Worm (Caenorhabditis elegans) whole organism, young adult: ENCODE results near the gene fbxb-20.

Experiments used
- B0019.2 ChIP-seq: fragments of 200-800 bp; sonication (Bioruptor generic); conservative IDR thresholded peaks from 2 replicates; pipeline ENCODE4 v1.3.6; 2022; ENCODE audit warnings: missing genetic modification reagents, missing genetic modification characterization, missing compliant biosample characterization
- B0261.1 ChIP-seq: sonication (generic microtip); optimal IDR thresholded peaks from 2 replicates; lab custom pipeline; 2016; ENCODE audit warnings: mild to moderate bottlenecking, missing genetic modification characterization, moderate library complexity, missing compliant biosample characterization
- F10E7.11 ChIP-seq: sonication (generic microtip); optimal IDR thresholded peaks from 2 replicates; lab custom pipeline; 2017; ENCODE audit warnings: mild to moderate bottlenecking, missing genetic modification characterization, moderate library complexity, missing compliant biosample characterization
- F37B4.10 ChIP-seq: fragments of 200-800 bp; sonication (Bioruptor generic); IDR thresholded peaks from 2 replicates; pipeline ENCODE4 v1.3.6; 2022; ENCODE audit warnings: missing genetic modification characterization, missing compliant biosample characterization
- F39B2.1 ChIP-seq: fragments of 200-800 bp; sonication (Bioruptor generic); IDR thresholded peaks from 2 replicates; pipeline ENCODE4 v1.3.6; 2022; ENCODE audit warnings: missing genetic modification reagents, missing genetic modification characterization, missing compliant biosample characterization
- F49E8.2 ChIP-seq: sonication (generic microtip); optimal IDR thresholded peaks from 3 replicates; lab custom pipeline; 2017; ENCODE audit warnings: missing genetic modification characterization, mild to moderate bottlenecking, missing compliant biosample characterization, antibody characterized with exemption, moderate library complexity; ENCODE audit not compliant: insufficient read depth
- F57A8.1 ChIP-seq: fragments of 200-800 bp; sonication (Bioruptor generic); optimal IDR thresholded peaks from 2 replicates; lab custom pipeline; 2018; ENCODE audit warnings: mild to moderate bottlenecking, missing genetic modification characterization, moderate library complexity, missing compliant biosample characterization
- F57C9.4 ChIP-seq: sonication (generic microtip); optimal IDR thresholded peaks from 2 replicates; lab custom pipeline; 2017; ENCODE audit warnings: mild to moderate bottlenecking, missing genetic modification characterization, missing compliant biosample characterization
- T07F8.4 ChIP-seq: sonication (generic microtip); optimal IDR thresholded peaks from 2 replicates; lab custom pipeline; 2016; ENCODE audit warnings: mild to moderate bottlenecking, missing genetic modification characterization, moderate library complexity, missing compliant biosample characterization
- Y95B8A.8 ChIP-seq: fragments of 200-800 bp; sonication (Bioruptor generic); IDR thresholded peaks from 2 replicates; pipeline ENCODE4 v1.3.6; 2022; ENCODE audit warnings: missing genetic modification reagents, missing genetic modification characterization, missing compliant biosample characterization
- akir-1 ChIP-seq: fragments of 200-800 bp; sonication (Bioruptor generic); optimal IDR thresholded peaks from 2 replicates; lab custom pipeline; 2018; ENCODE audit warnings: mild to moderate bottlenecking, missing genetic modification characterization, moderate library complexity, missing compliant biosample characterization
- ama-1 ChIP-seq, 3 experiments: fragments of 150-350 bp in 1 of 3; sonication (generic microtip) in 2 of 3; optimal IDR thresholded peaks; 2 replicates each; lab custom pipeline; 2014 to 2018; ENCODE audit warnings: missing biosample characterization in 2 of 3, missing genetic modification characterization in 2 of 3, missing genetic modification reagents in 2 of 3
- aptf-3 ChIP-seq: fragments of 200-800 bp; sonication (Bioruptor generic); IDR thresholded peaks from 2 replicates; pipeline ENCODE4 v1.3.6; 2022; ENCODE audit warnings: missing genetic modification characterization, missing compliant biosample characterization
- atf-7 ChIP-seq: sonication (generic microtip); optimal IDR thresholded peaks from 2 replicates; lab custom pipeline; 2017; ENCODE audit warnings: mild to moderate bottlenecking, missing genetic modification characterization, missing compliant biosample characterization
- attf-5 ChIP-seq: fragments of 200-800 bp; sonication (Bioruptor generic); optimal IDR thresholded peaks from 2 replicates; lab custom pipeline; 2018; ENCODE audit warnings: mild to moderate bottlenecking, missing genetic modification characterization, missing compliant biosample characterization
- attf-6 ChIP-seq: fragments of 200-800 bp; sonication (Bioruptor generic); IDR thresholded peaks from 2 replicates; pipeline ENCODE4 v1.3.6; 2022; ENCODE audit warnings: missing genetic modification reagents, missing genetic modification characterization, missing compliant biosample characterization
- egl-18 ChIP-seq: fragments of 200-800 bp; sonication (Bioruptor generic); IDR thresholded peaks from 2 replicates; pipeline ENCODE4 v1.3.6; 2022; ENCODE audit warnings: missing genetic modification reagents, missing genetic modification characterization, missing compliant biosample characterization
- ets-4 ChIP-seq: fragments of 200-800 bp; sonication (Bioruptor generic); optimal IDR thresholded peaks from 2 replicates; lab custom pipeline; 2018; ENCODE audit warnings: mild to moderate bottlenecking, missing genetic modification characterization, missing compliant biosample characterization
- hlh-12 ChIP-seq: sonication (generic microtip); optimal IDR thresholded peaks from 2 replicates; lab custom pipeline; 2016; ENCODE audit warnings: missing genetic modification characterization, missing compliant biosample characterization
- hrde-1 ChIP-seq: sonication (generic microtip); optimal IDR thresholded peaks from 2 replicates; lab custom pipeline; 2016; ENCODE audit warnings: missing genetic modification characterization, mild to moderate bottlenecking, missing compliant biosample characterization, moderate library complexity, missing genotype, missing genetic modification reagents, borderline replicate concordance
- let-607 ChIP-seq, 2 experiments: fragments of 200-800 bp in 1 of 2; sonication (Bioruptor generic) in 1 of 2; sonication (generic microtip) in 1 of 2; optimal IDR thresholded peaks; 2 replicates each; lab custom pipeline; 2016 to 2018; ENCODE audit warnings: mild to moderate bottlenecking in 2 of 2, missing compliant biosample characterization in 2 of 2, missing genetic modification characterization in 2 of 2, moderate library complexity in 2 of 2, missing genotype in 1 of 2
- lin-26 ChIP-seq: fragments of 200-800 bp; sonication (Bioruptor generic); IDR thresholded peaks from 2 replicates; pipeline ENCODE4 v1.3.6; 2022; ENCODE audit warnings: missing genetic modification reagents, missing genetic modification characterization, missing compliant biosample characterization
- lin-54 ChIP-seq: fragments of 200-800 bp; sonication (Bioruptor generic); optimal IDR thresholded peaks from 2 replicates; lab custom pipeline; 2018; ENCODE audit warnings: mild to moderate bottlenecking, missing genetic modification characterization, missing compliant biosample characterization
- madf-10 ChIP-seq: sonication (generic microtip); optimal IDR thresholded peaks from 2 replicates; lab custom pipeline; 2016; ENCODE audit warnings: mild to moderate bottlenecking, missing genetic modification characterization, missing compliant biosample characterization
- madf-6 ChIP-seq: fragments of 200-800 bp; sonication (Bioruptor generic); IDR thresholded peaks from 2 replicates; pipeline ENCODE4 v1.3.6; 2022; ENCODE audit warnings: missing genetic modification reagents, missing genetic modification characterization, missing compliant biosample characterization
- nfyb-1 ChIP-seq: fragments of 200-800 bp; sonication (Bioruptor generic); IDR thresholded peaks from 2 replicates; pipeline ENCODE4 v1.3.6; 2022; ENCODE audit warnings: missing genetic modification reagents, missing genetic modification characterization, missing compliant biosample characterization
- nhr-179 ChIP-seq: sonication (generic microtip); optimal IDR thresholded peaks from 2 replicates; lab custom pipeline; 2016; ENCODE audit warnings: mild to moderate bottlenecking, missing genetic modification characterization, missing compliant biosample characterization
- pha-4 ChIP-seq: fragments of 150-350 bp; sonication (generic microtip); optimal IDR thresholded peaks from 2 replicates; lab custom pipeline; 2014; ENCODE audit warnings: missing biosample characterization, missing genetic modification reagents, missing genetic modification characterization
- rpc-1 ChIP-seq, 2 experiments: fragments of 150-350 bp in 1 of 2; sonication (generic microtip) in 1 of 2; optimal IDR thresholded peaks; 2 replicates each; lab custom pipeline; 2014 to 2018; ENCODE audit warnings: missing biosample characterization in 1 of 2, missing genetic modification characterization in 1 of 2, missing genetic modification reagents in 1 of 2, missing genotype in 1 of 2
- sdz-38 ChIP-seq: sonication (generic microtip); optimal IDR thresholded peaks from 2 replicates; lab custom pipeline; 2016; ENCODE audit warnings: missing genotype, missing genetic modification characterization, missing compliant biosample characterization
- sea-2 ChIP-seq: fragments of 200-800 bp; sonication (Bioruptor generic); IDR thresholded peaks from 2 replicates; pipeline ENCODE4 v1.3.6; 2022; ENCODE audit warnings: missing genetic modification characterization, missing compliant biosample characterization
- snpc-1.3 ChIP-seq: sonication (generic microtip); optimal IDR thresholded peaks from 2 replicates; lab custom pipeline; 2017; ENCODE audit warnings: missing genetic modification characterization, mild to moderate bottlenecking, missing compliant biosample characterization, antibody characterized with exemption, moderate library complexity, missing genotype, missing genetic modification reagents; ENCODE audit not compliant: insufficient read depth
- somi-1 ChIP-seq: fragments of 200-800 bp; sonication (Bioruptor generic); optimal IDR thresholded peaks from 2 replicates; lab custom pipeline; 2018; ENCODE audit warnings: mild to moderate bottlenecking, missing genetic modification characterization, missing compliant biosample characterization
- tbx-9 ChIP-seq: sonication (generic microtip); optimal IDR thresholded peaks from 2 replicates; lab custom pipeline; 2016; ENCODE audit warnings: borderline replicate concordance, missing genetic modification characterization, inconsistent platforms, missing compliant biosample characterization

fbxb-20 gene

DNA sequence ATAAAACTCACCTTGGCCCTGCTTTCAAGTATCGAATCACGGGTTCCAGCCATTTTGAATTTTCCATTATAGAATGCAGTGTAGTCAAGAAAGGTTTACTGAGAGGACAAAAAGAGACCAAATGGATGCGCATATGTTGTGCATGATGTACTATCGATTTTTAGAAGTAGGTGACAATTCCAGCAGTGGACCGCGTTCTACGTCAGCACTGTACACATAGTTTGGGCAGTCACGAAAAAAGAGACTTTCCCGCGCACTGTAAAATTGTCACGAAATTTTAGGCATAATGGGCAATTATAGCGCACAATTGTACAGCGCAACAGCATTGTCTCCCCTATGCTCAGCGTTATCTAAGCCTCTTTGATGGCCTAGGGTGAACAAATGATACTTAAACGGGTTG, 40.6 kb upstream of the fbxb-20 start, which contains the start of gene fbxc-22:
Gene fbxc-22 (minus strand): TSS at position 101 of the 400 bp plus-strand sequence.
- TF ChIP-seq hrde-1 (tag; lab: Kevin White, UChicago) = no peak
- no peak for TF ChIP-seq snpc-1.3 (tag; lab: Kevin White, UChicago)
- no peak for TF ChIP-seq madf-6
- TF ChIP-seq, all 124 proteins: peak for 0

DNA sequence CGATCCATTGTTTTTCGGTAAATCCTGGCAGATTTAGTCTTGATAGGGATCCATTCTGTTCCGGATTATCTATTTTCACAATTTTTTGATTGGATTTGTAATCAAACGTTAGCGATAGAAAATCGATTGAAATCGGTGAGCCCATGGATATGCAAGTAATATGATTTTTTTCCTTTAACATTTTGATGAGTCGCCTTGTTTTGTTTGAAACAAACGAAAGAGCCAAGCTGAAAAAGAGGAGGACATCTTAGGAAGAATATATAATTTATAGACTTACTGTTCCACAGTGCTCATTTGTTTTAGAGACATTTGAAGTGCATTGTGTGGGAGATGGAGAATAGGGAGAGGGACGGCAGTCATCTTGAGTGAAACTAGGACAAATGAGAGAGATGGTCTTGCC, 38.4 kb upstream of the fbxb-20 start, which contains the start of the genes fbxb-18 and fbxb-19:
Gene fbxb-18 (minus strand): TSS at position 101 of the 400 bp plus-strand sequence.
Gene fbxb-19 (minus strand): TSS at position 369 of the 400 bp plus-strand sequence.
- TF ChIP-seq akir-1 (GFP tag; lab: Kevin White, UChicago) = no peak
- TF ChIP-seq hlh-12 (tag; lab: Kevin White, UChicago) = no peak
- TF ChIP-seq ets-4 = no peak
- no peak for TF ChIP-seq let-607 (tag; optimal IDR thresholded peaks at IDR 0.05; lab: Kevin White, UChicago)
- no peak for TF ChIP-seq aptf-3 (GFP tag; lab: Robert Waterston, UW)
- TF ChIP-seq ama-1 (optimal IDR thresholded peaks at IDR 0.05; lab: Kevin White, UChicago) = no peak
- no peak for TF ChIP-seq ama-1 (GFP tag; optimal IDR thresholded peaks at IDR 0.05; lab: Kevin White, UChicago)
- no peak for TF ChIP-seq T07F8.4
- TF ChIP-seq nfyb-1 = no peak
- no peak for TF ChIP-seq somi-1 (GFP tag; lab: Kevin White, UChicago)
- TF ChIP-seq rpc-1 (optimal IDR thresholded peaks at IDR 0.05; lab: Kevin White, UChicago) = no peak
- TF ChIP-seq rpc-1 (tag; optimal IDR thresholded peaks at IDR 0.05; lab: Kevin White, UChicago) = no peak
- no peak for TF ChIP-seq lin-26 (GFP tag; lab: Robert Waterston, UW)
- no peak for TF ChIP-seq sea-2 (GFP tag; lab: Robert Waterston, UW)
- no peak for TF ChIP-seq F57A8.1 (GFP tag; lab: Kevin White, UChicago)
- no peak for TF ChIP-seq attf-5
- no peak for TF ChIP-seq F37B4.10 (GFP tag; lab: Robert Waterston, UW)
- no peak for TF ChIP-seq madf-10 (tag; lab: Kevin White, UChicago)
- no peak for TF ChIP-seq F10E7.11 (tag; lab: Kevin White, UChicago)
- TF ChIP-seq B0261.1 (tag; lab: Kevin White, UChicago) = no peak

DNA sequence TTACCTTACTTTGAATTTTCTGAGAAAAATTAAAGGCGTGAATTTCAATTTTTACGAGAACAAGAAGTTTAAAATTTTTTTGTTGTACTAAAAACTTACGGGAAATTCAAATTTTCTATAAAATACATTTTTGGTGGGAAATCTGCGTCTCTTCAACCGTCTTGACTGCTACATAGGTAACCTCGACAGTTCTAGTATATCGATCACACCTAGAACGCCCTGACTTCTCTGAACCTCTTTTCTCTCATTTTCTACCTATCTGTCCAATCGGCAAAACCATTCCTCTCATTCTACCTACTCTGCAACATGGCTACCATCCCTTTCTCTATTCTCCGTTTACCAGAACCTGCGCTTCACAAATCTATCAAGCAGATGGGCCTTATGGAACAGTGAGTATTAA, 33.3 kb upstream of the fbxb-20 start, which contains the start of gene fbxb-25:
Gene fbxb-25 (plus strand): TSS at position 301 of the 400 bp plus-strand sequence.
- TF ChIP-seq ets-4 (no peak), pha-4 (tag; lab: Kevin White, UChicago) (no peak), lin-54 (GFP tag; lab: Kevin White, UChicago) (no peak), nhr-179 (tag; lab: Kevin White, UChicago) (no peak), F57C9.4 (tag; lab: Kevin White, UChicago) (no peak), F37B4.10 (GFP tag; lab: Robert Waterston, UW) (no peak), egl-18 (GFP tag; lab: Robert Waterston, UW) (no peak), Y95B8A.8 (GFP tag; lab: Robert Waterston, UW) (no peak), sdz-38 (tag; lab: Kevin White, UChicago) (no peak)

DNA sequence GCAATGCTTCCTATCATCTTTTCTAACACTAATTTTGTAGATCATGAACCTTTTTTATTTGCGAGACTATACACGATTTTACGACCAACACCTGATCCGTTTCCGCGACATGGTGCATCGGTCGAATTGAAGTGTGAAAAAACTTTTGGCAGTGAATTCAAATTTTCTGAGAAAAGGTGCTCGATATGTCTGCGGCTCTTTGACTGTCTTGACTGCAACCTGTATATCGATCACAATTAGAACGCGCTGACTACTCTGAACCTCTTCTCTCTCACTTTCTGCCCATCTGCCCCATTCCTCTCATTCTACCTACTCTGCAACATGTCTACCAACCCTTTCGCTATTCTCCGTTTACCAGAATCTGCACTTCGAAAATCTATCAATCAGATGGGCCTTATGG, 31.8 kb upstream of the fbxb-20 start, which contains the start of gene fbxb-26:
Gene fbxb-26 (plus strand): TSS at position 301 of the 400 bp plus-strand sequence.
- no peak for TF ChIP-seq attf-6 (GFP tag; lab: Robert Waterston, UW)
- TF ChIP-seq F39B2.1 (GFP tag; lab: Robert Waterston, UW) = no peak
- no peak for TF ChIP-seq B0019.2 (GFP tag; lab: Robert Waterston, UW)
- TF ChIP-seq tbx-9 = no peak
- TF ChIP-seq atf-7 = no peak
- TF ChIP-seq F49E8.2 (tag; lab: Kevin White, UChicago) = no peak
